Fruit fly (Drosophila melanogaster) S2 (cell line): Measurements from ENCODE around the gene CG18178.

Experiments used
- CG8478 ChIP-seq: fragments of >200 bp; optimal IDR thresholded peaks from 2 replicates; lab custom pipeline; 2018
- CTCF ChIP-seq, 2 experiments: fragments of >200 bp; optimal IDR thresholded peaks; 2 replicates each; lab custom pipeline; 2018

CG18178 gene

dm6 chr3L:9692234-9692891, 26.6 kb downstream of the CG18178 start:
- TF ChIP-seq CG8478, result no peak
- TF ChIP-seq CTCF (optimal IDR thresholded peaks at IDR 0.05; lab: Kevin White, UChicago), result no peak

- TF ChIP-seq CG8478 (no peak), CTCF (optimal IDR thresholded peaks at IDR 0.05; lab: Kevin White, UChicago) (no peak)
These were observed 27.5 kb downstream of the CG18178 start for dm6 chr3L:9691476-9691826.

dm6 chr3L:9690798-9691475, 28.0 kb downstream of the CG18178 start:
- no peak for TF ChIP-seq CTCF (optimal IDR thresholded peaks at IDR 0.05; lab: Kevin White, UChicago)

dm6 chr3L:9689809-9690208, 29.1 kb downstream of the CG18178 start:
- TF ChIP-seq CTCF (optimal IDR thresholded peaks at IDR 0.05; lab: Kevin White, UChicago) (no peak), CG8478 (no peak)

dm6 chr3L:9688674-9689073, 30.3 kb downstream of the CG18178 start:
- TF ChIP-seq CTCF (optimal IDR thresholded peaks at IDR 0.05; lab: Kevin White, UChicago) (no peak), CG8478 (no peak)

dm6 chr3L:9687536-9687935, 31.4 kb downstream of the CG18178 start:
- TF ChIP-seq CG8478, result no peak
- TF ChIP-seq CTCF (optimal IDR thresholded peaks at IDR 0.05; lab: Kevin White, UChicago), result no peak

- TF ChIP-seq CG8478 (no peak), CTCF (optimal IDR thresholded peaks at IDR 0.05; lab: Kevin White, UChicago) (no peak)
These were observed 34.1 kb downstream of the CG18178 start, which contains the start of gene CG16719 for dm6 chr3L:9684871-9685270. Gene CG16719 (plus strand): TSS chr3L:9685171.

dm6 chr3L:9680968-9681367, 38.0 kb downstream of the CG18178 start, which contains the start of gene alphaTub67C:
Gene alphaTub67C (plus strand): TSS chr3L:9681268.
- TF ChIP-seq CTCF (optimal IDR thresholded peaks at IDR 0.05; lab: Kevin White, UChicago), result no peak
- no peak for TF ChIP-seq CG8478

- no peak for TF ChIP-seq CTCF (optimal IDR thresholded peaks at IDR 0.05; lab: Kevin White, UChicago)
- TF ChIP-seq CG8478, result no peak
These were observed 40.0 kb downstream of the CG18178 start, which contains the start of the genes fry and CG16717 for dm6 chr3L:9678994-9679393. Gene fry (minus strand): TSS chr3L:9679103. Gene CG16717 (plus strand): TSS chr3L:9679201.

dm6 chr3L:9678007-9678497, 40.9 kb downstream of the CG18178 start:
- no peak for TF ChIP-seq CTCF (optimal IDR thresholded peaks at IDR 0.05; lab: Kevin White, UChicago)
- no peak for TF ChIP-seq CG8478

dm6 chr3L:9677260-9677659, 41.7 kb downstream of the CG18178 start:
- TF ChIP-seq CG8478 (no peak), CTCF (optimal IDR thresholded peaks at IDR 0.05; lab: Kevin White, UChicago) (no peak)

- no peak for TF ChIP-seq CG8478
- TF ChIP-seq CTCF (optimal IDR thresholded peaks at IDR 0.05; lab: Kevin White, UChicago), result no peak
These were observed 43.4 kb downstream of the CG18178 start for dm6 chr3L:9675528-9675963.

dm6 chr3L:9674300-9674699, 44.6 kb downstream of the CG18178 start:
- no peak for TF ChIP-seq CTCF (optimal IDR thresholded peaks at IDR 0.05; lab: Kevin White, UChicago)
- no peak for TF ChIP-seq CG8478

dm6 chr3L:9671372-9671771, 47.6 kb downstream of the CG18178 start:
- TF ChIP-seq CTCF (optimal IDR thresholded peaks at IDR 0.05; lab: Kevin White, UChicago) (no peak), CG8478 (no peak)
